Worm (Caenorhabditis elegans) whole organism, late embryonic: ENCODE measurements around the gene Y49F6B.2.

ENCODE experiments used
- C08G9.2 ChIP-seq: sonication (generic microtip); optimal IDR thresholded peaks from 2 replicates; lab custom pipeline; 2016; ENCODE audit warnings: mild to moderate bottlenecking, missing genetic modification characterization, moderate library complexity, missing compliant biosample characterization
- F13H6.1 ChIP-seq: sonication (generic microtip); optimal IDR thresholded peaks from 2 replicates; lab custom pipeline; 2016; ENCODE audit warnings: missing genetic modification characterization, missing compliant biosample characterization
- K02D7.2 ChIP-seq: sonication (generic microtip); optimal IDR thresholded peaks from 2 replicates; lab custom pipeline; 2017; ENCODE audit warnings: mild to moderate bottlenecking, missing genetic modification characterization, missing compliant biosample characterization
- T23F11.4 ChIP-seq: fragments of 200-800 bp; sonication (Bioruptor generic); optimal IDR thresholded peaks from 2 replicates; lab custom pipeline; 2018; ENCODE audit warnings: mild to moderate bottlenecking, missing genetic modification characterization, missing compliant biosample characterization
- Y22D7AL.16 ChIP-seq: sonication (generic microtip); optimal IDR thresholded peaks from 2 replicates; lab custom pipeline; 2016; ENCODE audit warnings: missing genetic modification characterization, missing compliant biosample characterization
- ahr-1 ChIP-seq: sonication (generic microtip); optimal IDR thresholded peaks from 2 replicates; lab custom pipeline; 2016; ENCODE audit warnings: missing genetic modification characterization, missing compliant biosample characterization
- ama-1 ChIP-seq: fragments of 150-350 bp; optimal IDR thresholded peaks from 2 replicates; lab custom pipeline; 2014
- ceh-14 ChIP-seq: sonication (generic microtip); optimal IDR thresholded peaks from 2 replicates; lab custom pipeline; 2016; ENCODE audit warnings: missing genotype, missing genetic modification characterization, missing compliant biosample characterization
- ceh-18 ChIP-seq: sonication (generic microtip); optimal IDR thresholded peaks from 2 replicates; lab custom pipeline; 2016; ENCODE audit warnings: missing genetic modification characterization, missing compliant biosample characterization
- ceh-2 ChIP-seq: sonication (generic microtip); optimal IDR thresholded peaks from 2 replicates; lab custom pipeline; 2016; ENCODE audit warnings: missing genotype, missing genetic modification characterization, missing compliant biosample characterization
- ceh-24 ChIP-seq: sonication (generic microtip); optimal IDR thresholded peaks from 2 replicates; lab custom pipeline; 2016; ENCODE audit warnings: mild to moderate bottlenecking, missing genetic modification characterization, missing compliant biosample characterization
- ceh-30 ChIP-seq: fragments of 150-350 bp; optimal IDR thresholded peaks from 2 replicates; lab custom pipeline; 2014; ENCODE audit warnings: missing biosample characterization, missing genetic modification characterization
- ceh-31 ChIP-seq: sonication (generic microtip); optimal IDR thresholded peaks from 2 replicates; lab custom pipeline; 2016; ENCODE audit warnings: missing genetic modification characterization, missing compliant biosample characterization
- ceh-34 ChIP-seq: sonication (generic microtip); optimal IDR thresholded peaks from 2 replicates; lab custom pipeline; 2016; ENCODE audit warnings: mild to moderate bottlenecking, missing genetic modification characterization, missing compliant biosample characterization
- ceh-6 ChIP-seq: fragments of 200-800 bp; sonication (Bioruptor generic); optimal IDR thresholded peaks from 2 replicates; lab custom pipeline; 2018; ENCODE audit warnings: mild to moderate bottlenecking, missing genetic modification characterization, missing compliant biosample characterization
- che-1 ChIP-seq: sonication (generic microtip); optimal IDR thresholded peaks from 2 replicates; lab custom pipeline; 2016; ENCODE audit warnings: mild to moderate bottlenecking, missing genetic modification characterization, missing compliant biosample characterization
- elt-2 ChIP-seq: sonication (generic microtip); optimal IDR thresholded peaks from 2 replicates; lab custom pipeline; 2016; ENCODE audit warnings: missing genetic modification reagents, missing genetic modification characterization, missing compliant biosample characterization
- ets-4 ChIP-seq: sonication (generic microtip); optimal IDR thresholded peaks from 2 replicates; lab custom pipeline; 2016; ENCODE audit warnings: missing genetic modification characterization, missing compliant biosample characterization
- fax-1 ChIP-seq: sonication (generic microtip); optimal IDR thresholded peaks from 2 replicates; lab custom pipeline; 2016; ENCODE audit warnings: missing genotype, missing genetic modification characterization, missing compliant biosample characterization
- fkh-10 ChIP-seq: fragments of 150-350 bp; optimal IDR thresholded peaks from 2 replicates; lab custom pipeline; 2014; ENCODE audit warnings: missing biosample characterization, missing genetic modification reagents, missing genetic modification characterization
- gmeb-2 ChIP-seq: sonication (generic microtip); optimal IDR thresholded peaks from 2 replicates; lab custom pipeline; 2016; ENCODE audit warnings: missing genetic modification characterization, inconsistent platforms, missing compliant biosample characterization
- hlh-13 ChIP-seq: fragments of 200-800 bp; sonication (Bioruptor generic); optimal IDR thresholded peaks from 2 replicates; lab custom pipeline; 2018; ENCODE audit warnings: mild to moderate bottlenecking, missing genetic modification characterization, missing compliant biosample characterization
- hlh-15 ChIP-seq: sonication (generic microtip); optimal IDR thresholded peaks from 2 replicates; lab custom pipeline; 2016; ENCODE audit warnings: missing genetic modification characterization, missing compliant biosample characterization
- hlh-30 ChIP-seq: sonication (generic microtip); optimal IDR thresholded peaks from 2 replicates; lab custom pipeline; 2017; ENCODE audit warnings: antibody characterized with exemption, missing genetic modification characterization, missing compliant biosample characterization; ENCODE audit not compliant: insufficient read depth
- hlh-8 ChIP-seq: sonication (generic microtip); optimal IDR thresholded peaks from 2 replicates; lab custom pipeline; 2016; ENCODE audit warnings: missing genotype, missing genetic modification characterization, missing compliant biosample characterization
- lim-6 ChIP-seq: sonication (generic microtip); optimal IDR thresholded peaks from 2 replicates; lab custom pipeline; 2016; ENCODE audit warnings: missing genetic modification characterization, missing compliant biosample characterization
- madf-2 ChIP-seq: sonication (generic microtip); optimal IDR thresholded peaks from 2 replicates; lab custom pipeline; 2017; ENCODE audit warnings: missing genetic modification characterization, missing compliant biosample characterization
- mec-3 ChIP-seq: sonication (generic microtip); optimal IDR thresholded peaks from 2 replicates; lab custom pipeline; 2016; ENCODE audit warnings: borderline replicate concordance, missing genetic modification characterization, missing compliant biosample characterization
- nfya-1 ChIP-seq: sonication (generic microtip); optimal IDR thresholded peaks from 2 replicates; lab custom pipeline; 2017; ENCODE audit warnings: missing genetic modification characterization, mild to moderate bottlenecking, missing compliant biosample characterization, antibody characterized with exemption, moderate library complexity
- nhr-11 ChIP-seq: fragments of 150-350 bp; optimal IDR thresholded peaks from 2 replicates; lab custom pipeline; 2014; ENCODE audit warnings: missing biosample characterization, missing genetic modification characterization
- odd-2 ChIP-seq: sonication (generic microtip); optimal IDR thresholded peaks from 2 replicates; lab custom pipeline; 2017; ENCODE audit warnings: antibody characterized with exemption, mild to moderate bottlenecking, missing genetic modification characterization, missing compliant biosample characterization
- pax-1 ChIP-seq: fragments of 150-350 bp; optimal IDR thresholded peaks from 2 replicates; lab custom pipeline; 2014; ENCODE audit warnings: missing biosample characterization, missing genetic modification characterization
- pros-1 ChIP-seq: fragments of 150-350 bp; optimal IDR thresholded peaks from 2 replicates; lab custom pipeline; 2014; ENCODE audit warnings: missing biosample characterization, missing genetic modification reagents, missing genetic modification characterization
- ref-2 ChIP-seq: sonication (generic microtip); optimal IDR thresholded peaks from 2 replicates; lab custom pipeline; 2016; ENCODE audit warnings: missing genetic modification characterization, missing compliant biosample characterization
- rnt-1 ChIP-seq: sonication (generic microtip); optimal IDR thresholded peaks from 2 replicates; lab custom pipeline; 2016; ENCODE audit warnings: missing genetic modification characterization, missing compliant biosample characterization
- sdc-2 ChIP-seq: sonication (generic microtip); optimal IDR thresholded peaks from 2 replicates; lab custom pipeline; 2016; ENCODE audit warnings: missing genotype, missing genetic modification characterization, missing compliant biosample characterization
- sox-2 ChIP-seq: fragments of 200-800 bp; sonication (Bioruptor generic); IDR thresholded peaks from 2 replicates; pipeline ENCODE4 v1.3.6; 2022; ENCODE audit warnings: missing genetic modification reagents, missing genetic modification characterization, missing compliant biosample characterization
- syd-9 ChIP-seq: sonication (generic microtip); optimal IDR thresholded peaks from 2 replicates; lab custom pipeline; 2016; ENCODE audit warnings: mild to moderate bottlenecking, missing genetic modification characterization, moderate library complexity, missing compliant biosample characterization
- tbx-2 ChIP-seq: sonication (generic microtip); optimal IDR thresholded peaks from 2 replicates; lab custom pipeline; 2016; ENCODE audit warnings: missing genetic modification characterization, missing compliant biosample characterization
- tbx-7 ChIP-seq: sonication (generic microtip); optimal IDR thresholded peaks from 2 replicates; lab custom pipeline; 2016; ENCODE audit warnings: missing genotype, missing genetic modification characterization, missing compliant biosample characterization
- ttx-3 ChIP-seq: sonication (generic microtip); optimal IDR thresholded peaks from 2 replicates; lab custom pipeline; 2016; ENCODE audit warnings: missing genetic modification reagents, missing genetic modification characterization, missing compliant biosample characterization
- unc-3 ChIP-seq, 2 experiments: fragments of 200-800 bp in 1 of 2; sonication (Bioruptor generic) in 1 of 2; sonication (generic microtip) in 1 of 2; conservative IDR thresholded peaks in 1 of 2; optimal IDR thresholded peaks in 1 of 2; 2 replicates each; pipeline versions ENCODE4 v1.3.6 to Lab custom; 2016 to 2022; ENCODE audit warnings: missing compliant biosample characterization in 2 of 2, missing genetic modification characterization in 2 of 2, missing genetic modification reagents in 1 of 2
- unc-42 ChIP-seq: sonication (generic microtip); optimal IDR thresholded peaks from 2 replicates; lab custom pipeline; 2016; ENCODE audit warnings: missing genotype, missing genetic modification characterization, missing compliant biosample characterization
- unc-86 ChIP-seq: sonication (generic microtip); optimal IDR thresholded peaks from 2 replicates; lab custom pipeline; 2016; ENCODE audit warnings: missing genetic modification characterization, missing compliant biosample characterization
- zip-5 ChIP-seq: sonication (generic microtip); optimal IDR thresholded peaks from 2 replicates; lab custom pipeline; 2016; ENCODE audit warnings: missing genetic modification characterization, missing compliant biosample characterization
- ztf-16 ChIP-seq: sonication (generic microtip); optimal IDR thresholded peaks from 2 replicates; lab custom pipeline; 2017; ENCODE audit warnings: missing genetic modification characterization, missing compliant biosample characterization

Y49F6B.2 gene

DNA sequence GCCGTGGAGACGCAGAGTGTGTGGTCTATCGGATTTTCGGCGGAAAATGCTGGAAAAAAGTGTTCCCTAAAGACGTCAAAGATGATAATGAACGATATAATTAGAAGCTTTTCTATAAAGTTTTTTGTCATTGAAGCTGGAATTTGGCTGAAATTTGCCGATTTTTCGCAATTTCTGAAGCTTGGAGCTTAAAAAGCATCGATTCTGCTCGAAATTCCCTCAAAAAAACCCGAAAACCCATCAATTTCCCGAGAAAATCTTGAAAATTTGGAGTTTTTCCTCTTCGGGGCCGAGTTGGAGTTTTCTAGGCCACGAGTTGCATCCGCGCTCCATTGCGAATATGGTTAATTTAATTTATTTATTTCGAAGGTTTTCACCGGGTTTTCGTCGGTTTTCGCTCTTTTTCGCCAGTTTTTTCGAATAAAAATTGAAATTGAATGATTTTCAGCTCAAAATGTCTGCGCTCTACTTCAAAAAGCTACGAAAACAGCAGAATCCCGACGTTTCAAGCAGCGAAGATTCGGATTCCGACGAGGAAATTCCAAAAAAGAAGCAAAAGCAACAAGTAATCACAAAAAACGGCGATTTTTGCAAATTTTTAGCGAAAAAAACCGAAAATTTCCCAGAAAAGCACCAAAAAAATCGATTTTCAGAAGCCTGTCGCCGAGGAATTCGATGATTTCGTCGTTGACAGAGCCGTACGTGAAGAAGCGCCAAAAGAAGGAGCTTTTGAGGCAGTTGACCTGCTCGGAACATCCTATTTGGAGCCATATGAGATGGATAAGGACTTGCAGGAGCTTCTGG lies at the start of gene Y49F6B.2, which contains the start of gene col-71:
Y49F6B.2 (plus strand) TSS at position 449 of the 804 bp plus-strand sequence.
col-71 (minus strand) TSS at position 51 of the 804 bp plus-strand sequence.
- TF ChIP-seq ref-2 (tag; lab: Kevin White, UChicago) (peak; percentile 76), zip-5 (tag; lab: Kevin White, UChicago) (peak; percentile 83), hlh-15 (peak; percentile 1), gmeb-2 (tag; lab: Kevin White, UChicago) (peak; percentile 30), ceh-34 (tag; lab: Kevin White, UChicago) (peak; percentile 24), che-1 (peak; percentile 22), unc-3 (GFP tag; conservative IDR thresholded peaks at IDR 0.05; lab: Robert Waterston, UW) (no peak), unc-3 (tag; optimal IDR thresholded peaks at IDR 0.05; lab: Kevin White, UChicago) (peak; percentile 31), ceh-14 (peak; percentile 89), K02D7.2 (tag; lab: Kevin White, UChicago) (no peak), ahr-1 (tag; lab: Kevin White, UChicago) (peak; percentile 58), odd-2 (tag; lab: Kevin White, UChicago) (no peak), mec-3 (peak; percentile 86), tbx-2 (tag; lab: Kevin White, UChicago) (peak; percentile 83), elt-2 (tag; lab: Kevin White, UChicago) (peak; percentile 67), nfya-1 (tag; lab: Kevin White, UChicago) (peak; percentile 32), hlh-13 (GFP tag; lab: Kevin White, UChicago) (no peak), madf-2 (no peak), fax-1 (tag; lab: Kevin White, UChicago) (peak; percentile 70), ceh-24 (tag; lab: Kevin White, UChicago) (no peak), ceh-18 (peak; percentile 55), F13H6.1 (tag; lab: Kevin White, UChicago) (peak; percentile 51), unc-86 (tag; lab: Kevin White, UChicago) (peak; percentile 34), unc-42 (tag; lab: Kevin White, UChicago) (peak; percentile 100), C08G9.2 (tag; lab: Kevin White, UChicago) (peak; percentile 90), ceh-2 (peak; percentile 86), ama-1 (no peak), rnt-1 (tag; lab: Kevin White, UChicago) (peak; percentile 73), syd-9 (tag; lab: Kevin White, UChicago) (no peak), lim-6 (tag; lab: Kevin White, UChicago) (peak; percentile 63), fkh-10 (GFP tag; lab: Kevin White, UChicago) (no peak), ztf-16 (peak; percentile 48), hlh-8 (tag; lab: Kevin White, UChicago) (peak; percentile 60), pros-1 (tag; lab: Kevin White, UChicago) (no peak), ceh-31 (tag; lab: Kevin White, UChicago) (peak; percentile 96), pax-1 (tag; lab: Kevin White, UChicago) (peak; percentile 44), ets-4 (tag; lab: Kevin White, UChicago) (peak; percentile 88), ttx-3 (tag; lab: Kevin White, UChicago) (peak; percentile 49), ceh-30 (tag; lab: Kevin White, UChicago) (peak; percentile 53), tbx-7 (tag; lab: Kevin White, UChicago) (peak; percentile 84)

DNA sequence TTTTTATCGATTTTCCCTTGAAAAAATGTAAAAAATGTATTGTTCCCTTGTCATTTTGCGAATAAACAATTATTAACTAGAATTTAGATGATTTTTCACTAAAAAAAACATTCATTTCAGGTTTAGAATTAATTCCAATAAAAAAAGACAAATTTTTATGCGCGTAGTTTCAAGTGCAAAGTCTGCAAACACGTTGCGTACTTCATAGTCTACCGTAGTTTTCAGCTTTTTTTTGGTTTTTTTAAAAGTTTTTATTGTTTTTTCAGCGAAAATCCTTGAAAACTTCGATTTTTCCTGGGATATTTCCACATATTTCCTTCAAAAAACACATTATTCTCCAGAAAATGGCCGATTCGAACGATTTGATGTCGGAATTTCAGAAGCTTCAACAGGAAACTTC lies 49.2 kb upstream of the Y49F6B.2 start, which contains the start of gene C16C8.11:
C16C8.11 (plus strand) TSS at position 188 of the 400 bp plus-strand sequence.
- TF ChIP-seq gmeb-2 (tag; lab: Kevin White, UChicago): no peak
- TF ChIP-seq fkh-10 (GFP tag; lab: Kevin White, UChicago): no peak
- no peak for TF ChIP-seq mec-3
- TF ChIP-seq sdc-2 (tag; lab: Kevin White, UChicago): no peak
- TF ChIP-seq ceh-6 (GFP tag; lab: Kevin White, UChicago): no peak
- no peak for TF ChIP-seq hlh-30 (tag; lab: Kevin White, UChicago)
- TF ChIP-seq elt-2 (tag; lab: Kevin White, UChicago): no peak
- TF ChIP-seq T23F11.4: no peak
- no peak for TF ChIP-seq odd-2 (tag; lab: Kevin White, UChicago)
- no peak for TF ChIP-seq nhr-11
- TF ChIP-seq Y22D7AL.16 (tag; lab: Kevin White, UChicago): no peak
- no peak for TF ChIP-seq sox-2
- TF ChIP-seq hlh-13 (GFP tag; lab: Kevin White, UChicago): no peak
- no peak for TF ChIP-seq ceh-24 (tag; lab: Kevin White, UChicago)
